Fruit fly (Drosophila melanogaster) whole organism, adult: ENCODE measurements around the gene Sgs1.

Source experiments
- CG11617 ChIP-seq: fragments of 200-800 bp; sonication (Bioruptor generic); optimal IDR thresholded peaks from 2 replicates; lab custom pipeline; 2017; ENCODE audit warnings: mild to moderate bottlenecking, missing biosample characterization, missing genetic modification reagents, missing genetic modification characterization
- CG12768 ChIP-seq: fragments of 200-800 bp; sonication (Bioruptor generic); optimal IDR thresholded peaks from 2 replicates; lab custom pipeline; 2017; ENCODE audit warnings: missing biosample characterization, missing genetic modification characterization, mild to moderate bottlenecking, moderate library complexity, missing genetic modification reagents
- CG1620 ChIP-seq: fragments of 200-800 bp; sonication (Bioruptor generic); optimal IDR thresholded peaks from 2 replicates; lab custom pipeline; 2016; ENCODE audit warnings: missing biosample characterization, missing genetic modification characterization
- CG33017 ChIP-seq: fragments of 200-800 bp; sonication (Bioruptor generic); optimal IDR thresholded peaks from 2 replicates; lab custom pipeline; 2018; ENCODE audit warnings: missing biosample characterization, mild to moderate bottlenecking, missing genetic modification characterization, moderate library complexity
- CG5204 ChIP-seq: fragments of 200-800 bp; sonication (Bioruptor generic); optimal IDR thresholded peaks from 2 replicates; lab custom pipeline; 2016; ENCODE audit warnings: missing biosample characterization, missing genetic modification characterization
- CG7101 ChIP-seq: fragments of 200-800 bp; sonication (Bioruptor generic); optimal IDR thresholded peaks from 2 replicates; lab custom pipeline; 2018; ENCODE audit warnings: missing biosample characterization, mild to moderate bottlenecking, missing genetic modification characterization, moderate library complexity
- Clk ChIP-seq: fragments of 200-800 bp; sonication (Bioruptor generic); optimal IDR thresholded peaks from 2 replicates; lab custom pipeline; 2017; ENCODE audit warnings: missing biosample characterization, missing genetic modification characterization
- Crg-1 ChIP-seq: fragments of 200-800 bp; sonication (Bioruptor generic); optimal IDR thresholded peaks from 2 replicates; lab custom pipeline; 2016; ENCODE audit warnings: missing biosample characterization, missing genetic modification characterization
- Hr96 ChIP-seq: fragments of 200-800 bp; sonication (Bioruptor generic); optimal IDR thresholded peaks from 2 replicates; lab custom pipeline; 2016; ENCODE audit warnings: missing biosample characterization, missing genetic modification characterization
- Mnt ChIP-seq: fragments of 200-800 bp; sonication (Bioruptor generic); optimal IDR thresholded peaks from 2 replicates; lab custom pipeline; 2016; ENCODE audit warnings: missing biosample characterization, mild to moderate bottlenecking, missing genetic modification characterization
- bab1 ChIP-seq: fragments of 200-800 bp; sonication (Bioruptor generic); optimal IDR thresholded peaks from 3 replicates; lab custom pipeline; 2019; ENCODE audit warnings: missing biosample characterization, mild to moderate bottlenecking, missing genetic modification characterization, moderate library complexity
- cnc ChIP-seq, 2 experiments: fragments of >200 bp; optimal IDR thresholded peaks; 2 replicates each; lab custom pipeline; 2017
- kay ChIP-seq: fragments of 200-800 bp; sonication (Bioruptor generic); peaks from one replicate; lab custom pipeline; 2016; ENCODE audit warnings: missing biosample characterization, missing genetic modification characterization, borderline replicate concordance
- toe ChIP-seq: fragments of 200-800 bp; sonication (Bioruptor generic); optimal IDR thresholded peaks from 2 replicates; lab custom pipeline; 2016; ENCODE audit warnings: missing biosample characterization, missing genetic modification characterization

DNA sequence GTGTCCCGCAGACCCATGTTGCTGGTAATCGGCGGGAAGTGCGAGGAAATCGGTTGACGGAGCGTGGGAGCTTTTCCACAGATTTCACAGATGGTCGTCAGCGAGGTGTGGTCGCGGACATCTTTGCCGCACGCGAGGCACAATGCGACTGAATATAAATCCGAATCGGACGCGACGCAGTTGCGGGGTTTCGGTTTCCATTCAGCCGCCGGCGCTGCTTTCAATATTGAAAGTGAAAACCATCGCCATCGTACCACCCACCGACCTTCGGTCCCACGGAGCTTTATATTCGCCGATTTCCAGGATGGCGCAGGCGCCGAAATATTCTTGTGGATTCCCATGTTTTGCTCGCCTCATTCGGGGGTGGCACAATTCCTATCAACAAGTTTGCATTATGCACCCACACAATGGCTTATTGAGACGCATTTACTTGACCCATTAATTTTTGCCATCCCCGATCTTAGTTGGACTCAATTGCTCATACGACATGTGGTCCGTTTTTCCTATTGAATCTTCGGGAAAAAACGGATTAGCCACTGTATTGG is 812 bp upstream of the Sgs1 start, which contains the start of gene hoe2:
- TF ChIP-seq toe = no peak
- TF ChIP-seq Mnt (GFP tag; lab: Kevin White, UChicago) = no peak
- no peak for TF ChIP-seq bab1 (GFP tag; lab: Kevin White, UChicago)
- TF ChIP-seq Crg-1 (GFP tag; lab: Kevin White, UChicago) = no peak
- no peak for TF ChIP-seq CG11617 (GFP tag; lab: Kevin White, UChicago)
- TF ChIP-seq Clk = no peak
- TF ChIP-seq CG7101 (tag; lab: Kevin White, UChicago) = no peak
- TF ChIP-seq kay (GFP tag; lab: Kevin White, UChicago) = no peak
- no peak for TF ChIP-seq cnc (optimal IDR thresholded peaks at IDR 0.05; lab: Kevin White, UChicago)
- no peak for TF ChIP-seq CG12768 (GFP tag; lab: Kevin White, UChicago)
- no peak for TF ChIP-seq CG33017 (tag; lab: Kevin White, UChicago)
- no peak for TF ChIP-seq CG1620
- TF ChIP-seq CG5204 (GFP tag; lab: Kevin White, UChicago) = no peak
- TF ChIP-seq Hr96 (GFP tag; lab: Kevin White, UChicago) = no peak
